Worm (Caenorhabditis elegans): ENCODE results near the gene K08D12.3.

DNA sequence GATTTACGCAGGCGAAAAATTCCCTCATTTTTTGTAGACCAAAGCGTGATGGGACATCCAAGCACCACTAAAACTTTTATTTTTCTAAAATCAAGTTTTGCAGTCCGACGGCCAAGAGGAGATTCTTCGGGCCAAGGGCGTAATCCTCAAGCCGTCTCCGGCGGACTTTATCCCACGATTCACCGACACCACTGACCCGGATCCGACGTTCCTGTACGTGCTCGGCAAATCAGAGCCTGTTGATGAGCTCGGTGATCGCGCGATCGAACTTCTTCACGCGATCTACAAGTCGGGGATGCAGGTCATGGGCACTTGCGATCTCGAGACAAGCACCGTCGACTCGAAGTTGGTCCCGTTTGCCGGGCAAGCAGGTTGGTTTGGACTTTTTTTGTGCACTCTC lies 3.6 kb downstream of the K08D12.3 start:
- TF ChIP-seq snpc-4 (tag; optimal IDR thresholded peaks at IDR 0.05) (no peak), nhr-77 (tag; optimal IDR thresholded peaks at IDR 0.05) (no peak), R02D3.7 (tag; optimal IDR thresholded peaks at IDR 0.05) (no peak), nhr-12 (tag; optimal IDR thresholded peaks at IDR 0.05) (no peak), egl-27 (tag; optimal IDR thresholded peaks at IDR 0.05) (no peak), ztf-4 (tag; optimal IDR thresholded peaks at IDR 0.05) (no peak), tbx-2 (tag; optimal IDR thresholded peaks at IDR 0.05) (no peak), lsy-12 (tag; optimal IDR thresholded peaks at IDR 0.05) (no peak), pha-4 (tag; optimal IDR thresholded peaks at IDR 0.05) (no peak), fos-1 (tag; optimal IDR thresholded peaks at IDR 0.05) (no peak), sea-2 (GFP tag; optimal IDR thresholded peaks at IDR 0.05) (no peak)
